Worm (Caenorhabditis elegans) whole organism, late embryonic: ENCODE measurements around the gene btb-12.
"Not testable (repeated sequence)": the region's sequence is repeated elsewhere in the genome, so short reads cannot be mapped to it uniquely, and the experiment has no call there.

Experiments used
- C08G9.2 ChIP-seq: sonication (generic microtip); optimal IDR thresholded peaks from 2 replicates; lab custom pipeline; 2016; ENCODE audit warnings: mild to moderate bottlenecking, missing genetic modification characterization, moderate library complexity, missing compliant biosample characterization
- F13H6.1 ChIP-seq: sonication (generic microtip); optimal IDR thresholded peaks from 2 replicates; lab custom pipeline; 2016; ENCODE audit warnings: missing genetic modification characterization, missing compliant biosample characterization
- K09A11.1 ChIP-seq: sonication (generic microtip); optimal IDR thresholded peaks from 2 replicates; lab custom pipeline; 2017; ENCODE audit warnings: antibody characterized with exemption, mild to moderate bottlenecking, missing genetic modification characterization, missing compliant biosample characterization; ENCODE audit not compliant: insufficient read depth
- Y22D7AL.16 ChIP-seq: sonication (generic microtip); optimal IDR thresholded peaks from 2 replicates; lab custom pipeline; 2016; ENCODE audit warnings: missing genetic modification characterization, missing compliant biosample characterization
- ahr-1 ChIP-seq: sonication (generic microtip); optimal IDR thresholded peaks from 2 replicates; lab custom pipeline; 2016; ENCODE audit warnings: missing genetic modification characterization, missing compliant biosample characterization
- ama-1 ChIP-seq: fragments of 150-350 bp; optimal IDR thresholded peaks from 2 replicates; lab custom pipeline; 2014
- ceh-14 ChIP-seq: sonication (generic microtip); optimal IDR thresholded peaks from 2 replicates; lab custom pipeline; 2016; ENCODE audit warnings: missing genotype, missing genetic modification characterization, missing compliant biosample characterization
- ceh-18 ChIP-seq: sonication (generic microtip); optimal IDR thresholded peaks from 2 replicates; lab custom pipeline; 2016; ENCODE audit warnings: missing genetic modification characterization, missing compliant biosample characterization
- ceh-2 ChIP-seq: sonication (generic microtip); optimal IDR thresholded peaks from 2 replicates; lab custom pipeline; 2016; ENCODE audit warnings: missing genotype, missing genetic modification characterization, missing compliant biosample characterization
- ceh-22 ChIP-seq: sonication (generic microtip); optimal IDR thresholded peaks from 2 replicates; lab custom pipeline; 2017; ENCODE audit warnings: missing biosample characterization, missing genetic modification characterization
- ceh-24 ChIP-seq: sonication (generic microtip); optimal IDR thresholded peaks from 2 replicates; lab custom pipeline; 2016; ENCODE audit warnings: mild to moderate bottlenecking, missing genetic modification characterization, missing compliant biosample characterization
- ceh-30 ChIP-seq: fragments of 150-350 bp; optimal IDR thresholded peaks from 2 replicates; lab custom pipeline; 2014; ENCODE audit warnings: missing biosample characterization, missing genetic modification characterization
- ceh-48 ChIP-seq: sonication (generic microtip); optimal IDR thresholded peaks from 2 replicates; lab custom pipeline; 2016; ENCODE audit warnings: missing genetic modification characterization, inconsistent platforms, missing compliant biosample characterization
- che-1 ChIP-seq: sonication (generic microtip); optimal IDR thresholded peaks from 2 replicates; lab custom pipeline; 2016; ENCODE audit warnings: mild to moderate bottlenecking, missing genetic modification characterization, missing compliant biosample characterization
- dve-1 ChIP-seq: sonication (generic microtip); optimal IDR thresholded peaks from 2 replicates; lab custom pipeline; 2017; ENCODE audit warnings: antibody characterized with exemption, mild to moderate bottlenecking, missing genetic modification characterization, missing compliant biosample characterization
- elt-2 ChIP-seq: sonication (generic microtip); optimal IDR thresholded peaks from 2 replicates; lab custom pipeline; 2016; ENCODE audit warnings: missing genetic modification reagents, missing genetic modification characterization, missing compliant biosample characterization
- ets-4 ChIP-seq: sonication (generic microtip); optimal IDR thresholded peaks from 2 replicates; lab custom pipeline; 2016; ENCODE audit warnings: missing genetic modification characterization, missing compliant biosample characterization
- eyg-1 ChIP-seq: sonication (generic microtip); optimal IDR thresholded peaks from 2 replicates; lab custom pipeline; 2016; ENCODE audit warnings: missing genotype, missing genetic modification characterization, missing compliant biosample characterization
- fax-1 ChIP-seq: sonication (generic microtip); optimal IDR thresholded peaks from 2 replicates; lab custom pipeline; 2016; ENCODE audit warnings: missing genotype, missing genetic modification characterization, missing compliant biosample characterization
- fkh-6 ChIP-seq: sonication (generic microtip); optimal IDR thresholded peaks from 2 replicates; lab custom pipeline; 2016; ENCODE audit warnings: missing genetic modification characterization, missing compliant biosample characterization
- hlh-15 ChIP-seq: sonication (generic microtip); optimal IDR thresholded peaks from 2 replicates; lab custom pipeline; 2016; ENCODE audit warnings: missing genetic modification characterization, missing compliant biosample characterization
- hlh-6 ChIP-seq: sonication (generic microtip); optimal IDR thresholded peaks from 2 replicates; lab custom pipeline; 2016; ENCODE audit warnings: missing genotype, missing genetic modification characterization, missing compliant biosample characterization
- lim-6 ChIP-seq: sonication (generic microtip); optimal IDR thresholded peaks from 2 replicates; lab custom pipeline; 2016; ENCODE audit warnings: missing genetic modification characterization, missing compliant biosample characterization
- lin-11 ChIP-seq: fragments of 200-800 bp; sonication (Bioruptor generic); optimal IDR thresholded peaks from 2 replicates; lab custom pipeline; 2018; ENCODE audit warnings: mild to moderate bottlenecking, missing genetic modification characterization, missing compliant biosample characterization
- pat-9 ChIP-seq: fragments of 200-800 bp; sonication (Bioruptor generic); optimal IDR thresholded peaks from 2 replicates; lab custom pipeline; 2018; ENCODE audit warnings: mild to moderate bottlenecking, missing genetic modification characterization, moderate library complexity, missing compliant biosample characterization
- pax-1 ChIP-seq: fragments of 150-350 bp; optimal IDR thresholded peaks from 2 replicates; lab custom pipeline; 2014; ENCODE audit warnings: missing biosample characterization, missing genetic modification characterization
- rnt-1 ChIP-seq: sonication (generic microtip); optimal IDR thresholded peaks from 2 replicates; lab custom pipeline; 2016; ENCODE audit warnings: missing genetic modification characterization, missing compliant biosample characterization
- sdc-2 ChIP-seq: sonication (generic microtip); optimal IDR thresholded peaks from 2 replicates; lab custom pipeline; 2016; ENCODE audit warnings: missing genotype, missing genetic modification characterization, missing compliant biosample characterization
- sox-2 ChIP-seq: fragments of 200-800 bp; sonication (Bioruptor generic); IDR thresholded peaks from 2 replicates; pipeline ENCODE4 v1.3.6; 2022; ENCODE audit warnings: missing genetic modification reagents, missing genetic modification characterization, missing compliant biosample characterization
- sox-4 ChIP-seq: sonication (generic microtip); optimal IDR thresholded peaks from 2 replicates; lab custom pipeline; 2017; ENCODE audit warnings: mild to moderate bottlenecking, missing genetic modification characterization, inconsistent platforms, missing compliant biosample characterization
- syd-9 ChIP-seq: sonication (generic microtip); optimal IDR thresholded peaks from 2 replicates; lab custom pipeline; 2016; ENCODE audit warnings: mild to moderate bottlenecking, missing genetic modification characterization, moderate library complexity, missing compliant biosample characterization
- tbx-7 ChIP-seq: sonication (generic microtip); optimal IDR thresholded peaks from 2 replicates; lab custom pipeline; 2016; ENCODE audit warnings: missing genotype, missing genetic modification characterization, missing compliant biosample characterization
- unc-42 ChIP-seq: sonication (generic microtip); optimal IDR thresholded peaks from 2 replicates; lab custom pipeline; 2016; ENCODE audit warnings: missing genotype, missing genetic modification characterization, missing compliant biosample characterization
- zip-5 ChIP-seq: sonication (generic microtip); optimal IDR thresholded peaks from 2 replicates; lab custom pipeline; 2016; ENCODE audit warnings: missing genetic modification characterization, missing compliant biosample characterization
- ztf-16 ChIP-seq: sonication (generic microtip); optimal IDR thresholded peaks from 2 replicates; lab custom pipeline; 2017; ENCODE audit warnings: missing genetic modification characterization, missing compliant biosample characterization

The btb-12 gene

DNA sequence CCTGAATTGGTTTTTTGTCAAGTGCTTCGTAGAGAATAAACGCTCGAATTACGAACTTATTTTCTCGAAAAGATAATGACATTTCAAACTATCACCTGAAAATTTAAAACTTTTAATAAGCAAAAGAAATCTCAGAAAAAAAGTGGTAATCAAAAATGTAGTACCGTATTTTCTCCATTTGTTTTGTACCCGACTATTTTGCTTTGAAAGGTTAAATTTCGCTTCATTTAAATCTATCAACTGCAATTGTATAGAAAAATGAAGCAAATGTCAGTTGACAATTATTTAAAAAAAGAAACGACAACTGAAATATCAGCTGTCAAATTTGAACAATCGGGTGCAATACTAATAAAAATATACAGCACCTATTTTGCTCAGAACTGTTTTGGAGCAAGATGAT lies 33.8 kb upstream of the btb-12 start, which contains the start of gene fbxa-158:
Gene fbxa-158, minus strand, starts transcription at position 101 of the 400 bp plus-strand sequence.
- TF ChIP-seq che-1 (tag; lab: Kevin White, UChicago) (no peak), Y22D7AL.16 (tag; lab: Kevin White, UChicago) (no peak), hlh-6 (tag; lab: Kevin White, UChicago) (no peak), sdc-2 (tag; lab: Kevin White, UChicago) (no peak), fkh-6 (tag; lab: Kevin White, UChicago) (no peak), F13H6.1 (tag; lab: Kevin White, UChicago) (no peak), lim-6 (tag; lab: Kevin White, UChicago) (no peak), pax-1 (tag; lab: Kevin White, UChicago) (no peak)
- TF ChIP-seq, all 69 proteins: peak for 0

DNA sequence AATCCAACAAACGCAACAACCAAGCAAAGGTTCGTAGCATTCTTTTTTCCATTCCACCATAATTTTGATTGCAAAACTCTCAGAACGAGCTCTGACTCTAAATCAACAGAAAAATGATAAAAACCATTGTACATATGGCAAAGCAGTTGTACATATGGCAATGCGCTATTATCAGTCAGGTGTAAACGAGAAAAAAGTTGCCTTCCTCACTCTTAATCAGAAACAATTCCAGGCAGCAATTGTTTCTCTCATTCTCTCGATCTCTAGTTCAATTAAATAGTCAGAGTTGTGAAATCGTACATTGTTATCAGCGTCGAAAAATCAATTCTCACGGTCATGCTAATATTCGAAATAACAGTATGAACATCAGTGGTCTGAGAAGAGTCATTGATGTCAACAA lies 33.2 kb upstream of the btb-12 start:
- TF ChIP-seq elt-2 (tag; lab: Kevin White, UChicago) = peak; percentile 46
- no peak for TF ChIP-seq ceh-24 (tag; lab: Kevin White, UChicago)
- no peak for TF ChIP-seq ceh-2

ce11 chrII:1624572-1624971 lies 30.4 kb upstream of the btb-12 start, which contains the start of gene fbxa-160:
Gene fbxa-160, minus strand, starts transcription at chrII:1624672.
- TF ChIP-seq ceh-22 (tag; lab: Kevin White, UChicago) (no peak), zip-5 (tag; lab: Kevin White, UChicago) (no peak), dve-1 (no peak), pat-9 (tag; lab: Kevin White, UChicago) (no peak), pax-1 (tag; lab: Kevin White, UChicago) (no peak), ceh-24 (tag; lab: Kevin White, UChicago) (no peak), tbx-7 (tag; lab: Kevin White, UChicago) (no peak), sdc-2 (tag; lab: Kevin White, UChicago) (no peak), ceh-48 (tag; lab: Kevin White, UChicago) (no peak), ets-4 (tag; lab: Kevin White, UChicago) (no peak), fkh-6 (tag; lab: Kevin White, UChicago) (no peak), eyg-1 (tag; lab: Kevin White, UChicago) (no peak), ahr-1 (tag; lab: Kevin White, UChicago) (no peak), rnt-1 (tag; lab: Kevin White, UChicago) (no peak), ceh-18 (no peak), hlh-6 (tag; lab: Kevin White, UChicago) (no peak), lin-11 (tag; lab: Kevin White, UChicago) (no peak), ceh-30 (tag; lab: Kevin White, UChicago) (no peak), ztf-16 (tag; lab: Kevin White, UChicago) (no peak)

ce11 chrII:1625666-1626065 lies 29.4 kb upstream of the btb-12 start, which contains the start of gene C08E3.14:
Gene C08E3.14, plus strand, starts transcription at chrII:1625966.
- no peak for TF ChIP-seq ama-1 (lab: Kevin White, UChicago)
- no peak for TF ChIP-seq ets-4 (tag; lab: Kevin White, UChicago)
- TF ChIP-seq C08G9.2 = no peak
- TF ChIP-seq ceh-30 (tag; lab: Kevin White, UChicago) = no peak
- TF ChIP-seq fax-1 = no peak
- no peak for TF ChIP-seq ceh-14
- no peak for TF ChIP-seq F13H6.1 (tag; lab: Kevin White, UChicago)
- TF ChIP-seq tbx-7 (tag; lab: Kevin White, UChicago) = no peak
- no peak for TF ChIP-seq hlh-6 (tag; lab: Kevin White, UChicago)
- TF ChIP-seq unc-42 (tag; lab: Kevin White, UChicago) = no peak
- TF ChIP-seq lim-6 (tag; lab: Kevin White, UChicago) = no peak
- no peak for TF ChIP-seq rnt-1 (tag; lab: Kevin White, UChicago)
- TF ChIP-seq K09A11.1 (tag; lab: Kevin White, UChicago) = no peak
- TF ChIP-seq sox-2 (GFP tag; lab: Robert Waterston, UW) = no peak
- no peak for TF ChIP-seq hlh-15 (tag; lab: Kevin White, UChicago)
- TF ChIP-seq, all 69 proteins: peak for 0

- TF ChIP-seq syd-9, sox-4, Y22D7AL.16 (tag; lab: Kevin White, UChicago): not testable (repeated sequence)
- TF ChIP-seq, all 69 proteins: peak for 0; not testable (repeated sequence) for 69
Measured at ce11 chrII:1627783-1628182, 27.2 kb upstream of the btb-12 start, which contains the start of gene C08E3.15. Gene C08E3.15, minus strand, starts transcription at chrII:1627883.
